Worm (Caenorhabditis elegans) whole organism, L4 larva: ENCODE results near the gene prp-9.

ENCODE experiments used
- ZK546.5 ChIP-seq, 2 experiments: sonication (generic microtip); optimal IDR thresholded peaks; 2 replicates each; lab custom pipeline; 2017; ENCODE audit warnings: missing biosample characterization in 2 of 2, missing genetic modification characterization in 2 of 2
- ama-1 ChIP-seq: fragments of 150-350 bp; optimal IDR thresholded peaks from 2 replicates; lab custom pipeline; 2014; ENCODE audit warnings: inconsistent platforms, mixed read lengths
- dpl-1 ChIP-seq: fragments of 150-350 bp; optimal IDR thresholded peaks from 2 replicates; lab custom pipeline; 2014; ENCODE audit warnings: missing biosample characterization, missing genetic modification reagents, missing genetic modification characterization
- hlh-30 ChIP-seq: sonication (generic microtip); optimal IDR thresholded peaks from 2 replicates; lab custom pipeline; 2017; ENCODE audit warnings: antibody characterized with exemption, mild to moderate bottlenecking, missing genetic modification characterization, missing compliant biosample characterization; ENCODE audit not compliant: insufficient read depth
- nhr-48 ChIP-seq: sonication (generic microtip); optimal IDR thresholded peaks from 2 replicates; lab custom pipeline; 2016; ENCODE audit warnings: mild to moderate bottlenecking, missing genetic modification characterization, missing compliant biosample characterization
- pha-4 ChIP-seq, 2 experiments: fragments of 150-350 bp in 1 of 2; fragments of 200-800 bp in 1 of 2; sonication (Bioruptor generic) in 1 of 2; IDR thresholded peaks in 1 of 2; optimal IDR thresholded peaks in 1 of 2; 2 replicates each; pipeline versions ENCODE4 v1.3.6 to Lab custom; 2014 to 2022; ENCODE audit warnings: missing genetic modification characterization in 2 of 2, missing genetic modification reagents in 2 of 2, missing biosample characterization in 1 of 2, missing compliant biosample characterization in 1 of 2
- saeg-2 ChIP-seq: fragments of 200-800 bp; sonication (Bioruptor generic); IDR thresholded peaks from 2 replicates; pipeline ENCODE4 v1.3.6; 2022; ENCODE audit warnings: missing genetic modification reagents, missing genetic modification characterization, missing compliant biosample characterization
- unc-62 ChIP-seq, 3 experiments: fragments of 150-350 bp in 1 of 3; sonication (generic microtip); optimal IDR thresholded peaks in 2 of 3; peaks in 1 of 3; 1 replicate in 1 of 3; 2 replicates in 2 of 3; lab custom pipeline; 2014 to 2017; ENCODE audit warnings: missing biosample characterization in 3 of 3, missing genetic modification characterization in 3 of 3, missing genetic modification reagents in 3 of 3, missing genotype in 1 of 3

DNA sequence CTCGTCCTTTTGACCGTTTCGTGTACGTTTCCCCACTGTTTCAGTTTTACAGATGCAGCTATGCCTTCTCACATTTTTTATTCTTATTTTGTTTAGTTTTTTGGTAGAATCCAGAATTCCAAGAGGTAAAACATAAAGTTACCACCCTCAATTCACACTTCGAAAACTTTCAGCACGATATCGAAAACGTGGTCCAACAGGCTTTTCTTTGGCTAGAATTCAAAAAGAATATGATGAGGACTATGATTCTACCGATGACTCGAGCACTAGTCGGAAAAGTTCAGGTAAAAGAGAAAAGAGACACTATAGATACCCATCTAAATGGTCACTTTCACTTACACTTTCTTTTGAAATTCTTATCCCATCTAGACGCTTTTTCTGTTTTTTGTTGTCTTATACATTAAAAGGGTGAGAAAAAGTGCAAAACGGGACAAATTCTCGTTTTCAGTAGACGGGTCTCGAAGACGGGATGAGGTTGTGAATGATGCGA, 30.9 kb downstream of the prp-9 start, which contains the start of gene M05D6.9:
- no peak for TF ChIP-seq dpl-1 (GFP tag; lab: Kevin White, UChicago)
- TF ChIP-seq ama-1 (lab: Kevin White, UChicago) = no peak
- TF ChIP-seq hlh-30 = no peak
- no peak for TF ChIP-seq nhr-48
- no peak for TF ChIP-seq pha-4 (GFP tag; IDR thresholded peaks at IDR 0.05; lab: Robert Waterston, UW)
- no peak for TF ChIP-seq pha-4 (tag; optimal IDR thresholded peaks at IDR 0.05; lab: Kevin White, UChicago)
- no peak for TF ChIP-seq ZK546.5 (tag; optimal IDR thresholded peaks at IDR 0.05; lab: Kevin White, UChicago)
- TF ChIP-seq unc-62 (GFP tag; optimal IDR thresholded peaks at IDR 0.05 in 1 of 2; lab: Kevin White, UChicago) = peak in 1 of 2 experiments; percentile 80
- no peak for TF ChIP-seq unc-62 (tag; optimal IDR thresholded peaks at IDR 0.05; lab: Kevin White, UChicago)
- no peak for TF ChIP-seq saeg-2
